Worm (Caenorhabditis elegans): ENCODE data around the gene Y105C5B.17.

- TF ChIP-seq F52B5.7 (tag; optimal IDR thresholded peaks at IDR 0.05) (no peak), F55B11.4 (tag; optimal IDR thresholded peaks at IDR 0.05; ENCODE audit: borderline replicate concordance, insufficient read depth) (no peak), unc-62 (GFP tag; optimal IDR thresholded peaks at IDR 0.05) (no peak), F57C9.4 (tag; optimal IDR thresholded peaks at IDR 0.05) (no peak), cebp-1 (GFP tag; IDR thresholded peaks at IDR 0.05) (no peak), cebp-1 (tag; optimal IDR thresholded peaks at IDR 0.05) (no peak), nhr-120 (GFP tag; IDR thresholded peaks at IDR 0.05) (no peak), sea-2 (GFP tag; IDR thresholded peaks at IDR 0.05) (no peak), madf-8 (GFP tag; conservative IDR thresholded peaks at IDR 0.05) (no peak)
These were observed 33.1 kb upstream of the Y105C5B.17 start for ce11 chrIV:15929831-15930230.
